Fruit fly (Drosophila melanogaster): ENCODE measurements around the gene CG7384.

- TF ChIP-seq CG17806 (tag; optimal IDR thresholded peaks at IDR 0.05) = no peak
- TF ChIP-seq EcR (GFP tag; optimal IDR thresholded peaks at IDR 0.05) = no peak
- TF ChIP-seq Snoo (tag; optimal IDR thresholded peaks at IDR 0.05) = no peak
- TF ChIP-seq D1 (tag; optimal IDR thresholded peaks at IDR 0.05) = no peak
Measured at dm6 chr2L:10500309-10500974, 9.8 kb downstream of the CG7384 start.
